Worm (Caenorhabditis elegans) whole organism, L3 larva: ENCODE results near the gene his-4.

Experiments
- aly-2 ChIP-seq: fragments of 150-350 bp; optimal IDR thresholded peaks from 2 replicates; lab custom pipeline; 2014; ENCODE audit warnings: missing biosample characterization, missing genetic modification characterization
- ama-1 ChIP-seq: fragments of 150-350 bp; optimal IDR thresholded peaks from 2 replicates; lab custom pipeline; 2018
- ceh-82 ChIP-seq: fragments of 150-350 bp; optimal IDR thresholded peaks from 2 replicates; lab custom pipeline; 2014; ENCODE audit warnings: missing biosample characterization, missing genetic modification characterization
- ceh-9 ChIP-seq: sonication (generic microtip); optimal IDR thresholded peaks from 2 replicates; lab custom pipeline; 2018; ENCODE audit warnings: missing biosample characterization, missing genetic modification characterization
- daf-12 ChIP-seq: fragments of 150-350 bp; optimal IDR thresholded peaks from 2 replicates; lab custom pipeline; 2014; ENCODE audit warnings: missing biosample characterization, missing genetic modification reagents, missing genetic modification characterization
- egl-27 ChIP-seq: sonication (generic microtip); optimal IDR thresholded peaks from 4 replicates; lab custom pipeline; 2017; ENCODE audit warnings: missing biosample characterization, missing genetic modification reagents, missing genetic modification characterization
- elt-2 ChIP-seq: sonication (generic microtip); optimal IDR thresholded peaks from 2 replicates; lab custom pipeline; 2016; ENCODE audit warnings: missing genetic modification reagents, mild to moderate bottlenecking, missing genetic modification characterization, missing compliant biosample characterization
- fkh-10 ChIP-seq: sonication (generic microtip); optimal IDR thresholded peaks from 2 replicates; lab custom pipeline; 2017; ENCODE audit warnings: missing biosample characterization, missing genetic modification reagents, missing genetic modification characterization
- fkh-2 ChIP-seq: fragments of 150-350 bp; optimal IDR thresholded peaks from 2 replicates; lab custom pipeline; 2014; ENCODE audit warnings: missing biosample characterization, missing genetic modification reagents, missing genetic modification characterization
- hmg-11 ChIP-seq: sonication (generic microtip); optimal IDR thresholded peaks from 2 replicates; lab custom pipeline; 2016; ENCODE audit warnings: missing genetic modification characterization, missing compliant biosample characterization
- jun-1 ChIP-seq: fragments of 150-350 bp; optimal IDR thresholded peaks from 2 replicates; lab custom pipeline; 2014; ENCODE audit warnings: missing biosample characterization, missing genetic modification reagents, missing genetic modification characterization
- lin-15B ChIP-seq: fragments of 150-350 bp; optimal IDR thresholded peaks from 2 replicates; lab custom pipeline; 2014; ENCODE audit warnings: missing biosample characterization, missing genetic modification characterization
- lin-39 ChIP-seq: fragments of 150-350 bp; optimal IDR thresholded peaks from 2 replicates; lab custom pipeline; 2018; ENCODE audit warnings: missing biosample characterization, missing genetic modification reagents, missing genetic modification characterization
- mdl-1 ChIP-seq: fragments of 150-350 bp; optimal IDR thresholded peaks from 2 replicates; lab custom pipeline; 2014; ENCODE audit warnings: missing biosample characterization, missing genetic modification characterization
- mml-1 ChIP-seq: fragments of 150-350 bp; sonication (generic microtip); optimal IDR thresholded peaks from 3 replicates; lab custom pipeline; 2014; ENCODE audit warnings: missing biosample characterization, missing genetic modification characterization
- nfya-1 ChIP-seq: sonication (generic microtip); optimal IDR thresholded peaks from 2 replicates; lab custom pipeline; 2017; ENCODE audit warnings: missing genetic modification characterization, mild to moderate bottlenecking, missing compliant biosample characterization, antibody characterized with exemption, moderate library complexity; ENCODE audit not compliant: insufficient read depth
- nhr-11 ChIP-seq: fragments of 150-350 bp; optimal IDR thresholded peaks from 2 replicates; lab custom pipeline; 2014; ENCODE audit warnings: missing biosample characterization, missing genetic modification characterization
- nhr-12 ChIP-seq: fragments of 150-350 bp; optimal IDR thresholded peaks from 2 replicates; lab custom pipeline; 2014; ENCODE audit warnings: missing biosample characterization, missing genetic modification characterization
- nhr-23 ChIP-seq: fragments of 150-350 bp; optimal IDR thresholded peaks from 2 replicates; lab custom pipeline; 2014; ENCODE audit warnings: missing biosample characterization, missing genetic modification reagents, missing genetic modification characterization
- nhr-237 ChIP-seq: fragments of 150-350 bp; optimal IDR thresholded peaks from 2 replicates; lab custom pipeline; 2014; ENCODE audit warnings: missing biosample characterization, missing genetic modification characterization
- nhr-28 ChIP-seq: fragments of 150-350 bp; optimal IDR thresholded peaks from 2 replicates; lab custom pipeline; 2014; ENCODE audit warnings: missing biosample characterization, missing genetic modification characterization
- nhr-43 ChIP-seq: sonication (generic microtip); optimal IDR thresholded peaks from 2 replicates; lab custom pipeline; 2016; ENCODE audit warnings: mild to moderate bottlenecking, missing genetic modification characterization, missing compliant biosample characterization; ENCODE audit not compliant: poor library complexity, severe bottlenecking
- nhr-67 ChIP-seq: fragments of 150-350 bp; optimal IDR thresholded peaks from 2 replicates; lab custom pipeline; 2014; ENCODE audit warnings: missing biosample characterization, missing genetic modification characterization
- nhr-76 ChIP-seq: fragments of 150-350 bp; sonication (generic microtip); optimal IDR thresholded peaks from 5 replicates; lab custom pipeline; 2014; ENCODE audit warnings: missing biosample characterization, missing genetic modification characterization
- pha-4 ChIP-seq: fragments of 150-350 bp; optimal IDR thresholded peaks from 2 replicates; lab custom pipeline; 2014; ENCODE audit warnings: missing biosample characterization, missing genetic modification reagents, missing genetic modification characterization
- sea-2 ChIP-seq: fragments of 150-350 bp; sonication (generic microtip); optimal IDR thresholded peaks from 4 replicates; lab custom pipeline; 2014; ENCODE audit warnings: missing biosample characterization, missing genetic modification reagents, missing genetic modification characterization
- skn-1 ChIP-seq: fragments of 150-350 bp; optimal IDR thresholded peaks from 2 replicates; lab custom pipeline; 2014; ENCODE audit warnings: missing biosample characterization, missing genetic modification characterization
- snpc-4 ChIP-seq: fragments of 150-350 bp; optimal IDR thresholded peaks from 2 replicates; lab custom pipeline; 2014; ENCODE audit warnings: missing biosample characterization, missing genetic modification characterization
- tbx-2 ChIP-seq: sonication (generic microtip); optimal IDR thresholded peaks from 2 replicates; lab custom pipeline; 2016; ENCODE audit warnings: mild to moderate bottlenecking, missing genetic modification characterization, missing compliant biosample characterization
- unc-39 ChIP-seq: sonication (generic microtip); optimal IDR thresholded peaks from 4 replicates; lab custom pipeline; 2017; ENCODE audit warnings: missing biosample characterization, missing genetic modification characterization
- unc-62 ChIP-seq: fragments of 150-350 bp; sonication (generic microtip); optimal IDR thresholded peaks from 4 replicates; lab custom pipeline; 2014; ENCODE audit warnings: missing biosample characterization, missing genetic modification reagents, missing genetic modification characterization
- zag-1 ChIP-seq: fragments of 150-350 bp; optimal IDR thresholded peaks from 2 replicates; lab custom pipeline; 2014; ENCODE audit warnings: missing biosample characterization, missing genetic modification characterization
- ztf-11 ChIP-seq: fragments of 150-350 bp; optimal IDR thresholded peaks from 2 replicates; lab custom pipeline; 2014; ENCODE audit warnings: missing biosample characterization, missing genetic modification characterization
- ztf-4 ChIP-seq: fragments of 150-350 bp; optimal IDR thresholded peaks from 2 replicates; lab custom pipeline; 2014; ENCODE audit warnings: missing biosample characterization, missing genetic modification characterization

Gene his-4

DNA sequence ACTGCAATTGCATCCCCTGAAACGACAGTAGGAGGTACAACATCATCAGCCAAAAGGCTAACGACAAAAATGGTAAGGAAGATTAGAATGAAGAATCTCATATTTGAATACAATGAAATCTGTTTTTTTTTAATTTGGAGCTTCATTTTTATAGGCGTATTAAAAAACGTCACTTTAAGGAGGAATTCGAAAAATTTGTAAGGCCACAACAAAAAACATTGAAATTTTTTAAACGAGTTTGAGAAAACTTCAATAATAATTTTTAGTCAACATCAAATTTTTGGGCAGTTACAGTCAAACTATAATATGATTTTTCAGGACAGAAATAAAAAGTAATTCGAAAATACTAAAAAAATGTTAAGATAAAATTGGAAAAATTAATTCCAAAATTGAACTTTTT, 22.5 kb upstream of the his-4 start, which contains the start of gene F14H3.14:
Gene F14H3.14 (minus strand): TSS at position 101 of the 400 bp plus-strand sequence.
- TF ChIP-seq nhr-11 (tag; lab: Kevin White, UChicago) = no peak
- TF ChIP-seq snpc-4 (tag; lab: Kevin White, UChicago) = no peak
- no peak for TF ChIP-seq ama-1 (lab: Kevin White, UChicago)
- no peak for TF ChIP-seq egl-27 (tag; lab: Kevin White, UChicago)
- no peak for TF ChIP-seq unc-62 (GFP tag; lab: Kevin White, UChicago)
- no peak for TF ChIP-seq nhr-28 (tag; lab: Kevin White, UChicago)
- no peak for TF ChIP-seq zag-1 (tag; lab: Kevin White, UChicago)
- TF ChIP-seq lin-15B (tag; lab: Kevin White, UChicago) = no peak
- no peak for TF ChIP-seq hmg-11 (tag; lab: Kevin White, UChicago)
- no peak for TF ChIP-seq elt-2 (tag; lab: Kevin White, UChicago)
- no peak for TF ChIP-seq nhr-237 (tag; lab: Kevin White, UChicago)
- no peak for TF ChIP-seq ceh-9

DNA sequence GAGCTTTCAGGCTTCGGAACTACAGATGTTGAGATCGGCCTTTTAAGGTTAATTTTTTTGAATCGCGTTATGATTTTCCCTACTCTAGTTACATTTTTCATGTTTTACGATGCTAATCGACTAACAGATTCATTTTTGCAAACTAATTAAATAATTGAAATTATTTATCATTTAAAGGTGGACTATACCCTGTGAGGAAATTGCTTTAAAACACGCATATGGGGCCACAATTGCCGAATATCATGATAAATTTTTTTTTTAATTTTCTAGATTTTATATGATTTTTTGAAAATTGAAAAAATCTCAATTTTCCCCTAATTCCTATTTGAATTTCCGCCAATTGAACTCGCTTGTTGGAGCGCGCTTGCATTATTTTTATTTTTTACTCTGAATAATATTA, 21.7 kb upstream of the his-4 start, which contains the start of gene fbxa-100:
Gene fbxa-100 (minus strand): TSS at position 101 of the 400 bp plus-strand sequence.
- TF ChIP-seq nhr-43 (tag; lab: Kevin White, UChicago) = no peak
- no peak for TF ChIP-seq ztf-11
- TF ChIP-seq elt-2 (tag; lab: Kevin White, UChicago) = no peak
- no peak for TF ChIP-seq nfya-1 (tag; lab: Kevin White, UChicago)
- no peak for TF ChIP-seq tbx-2 (tag; lab: Kevin White, UChicago)
- TF ChIP-seq ceh-82 (tag; lab: Kevin White, UChicago) = no peak
- no peak for TF ChIP-seq ztf-4 (tag; lab: Kevin White, UChicago)
- no peak for TF ChIP-seq sea-2 (GFP tag; lab: Kevin White, UChicago)
- no peak for TF ChIP-seq nhr-23 (tag; lab: Kevin White, UChicago)
- TF ChIP-seq nhr-67 (tag; lab: Kevin White, UChicago) = no peak
- TF ChIP-seq nhr-12 (tag; lab: Kevin White, UChicago) = no peak
- no peak for TF ChIP-seq nhr-76 (tag; lab: Kevin White, UChicago)
- no peak for TF ChIP-seq skn-1 (tag; lab: Kevin White, UChicago)

DNA sequence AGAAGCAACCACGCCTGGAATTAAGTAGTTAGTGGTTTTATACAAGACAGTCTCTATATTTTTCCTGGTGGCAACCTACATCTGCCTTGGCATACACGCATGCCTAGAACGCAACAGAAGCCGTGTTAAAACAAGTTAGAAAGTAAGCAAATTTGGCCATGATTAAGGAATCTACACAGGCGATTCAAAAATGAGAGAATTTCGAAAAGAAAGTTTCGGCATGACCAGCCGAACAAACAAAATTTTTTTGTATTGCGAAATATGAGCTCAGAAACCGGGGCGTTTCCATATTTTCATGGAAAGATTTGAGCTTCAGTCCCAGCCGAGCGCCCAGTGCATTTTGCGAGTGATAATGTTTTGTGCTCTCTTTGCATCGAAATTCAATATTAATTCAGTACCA, 19.8 kb upstream of the his-4 start, which contains the start of gene F14H3.15:
Gene F14H3.15 (minus strand): TSS at position 101 of the 400 bp plus-strand sequence.
- TF ChIP-seq tbx-2 (tag; lab: Kevin White, UChicago) (no peak), fkh-2 (tag; lab: Kevin White, UChicago) (no peak)

DNA sequence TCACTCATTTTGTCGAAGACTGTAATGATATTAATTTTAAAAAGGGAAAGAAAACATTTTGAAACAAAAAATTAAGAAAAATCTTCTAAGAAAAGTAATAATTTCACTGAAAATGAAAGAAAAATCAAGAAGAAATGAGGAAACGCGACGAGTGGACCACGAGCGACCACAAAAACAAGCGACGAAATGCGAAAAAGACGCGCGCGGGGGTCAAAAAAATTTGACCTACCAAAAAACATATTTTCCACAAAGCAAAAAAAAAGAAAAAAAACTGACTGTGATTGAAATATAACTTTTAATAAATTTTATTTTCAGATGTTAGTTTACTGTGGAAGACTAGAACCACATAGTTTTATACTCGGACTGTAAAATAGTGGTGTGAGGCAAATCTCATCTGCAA, 18.6 kb upstream of the his-4 start, which contains the start of gene F14H3.6:
Gene F14H3.6 (minus strand): TSS at position 22 of the 400 bp plus-strand sequence.
- TF ChIP-seq snpc-4 (tag; lab: Kevin White, UChicago) (no peak), unc-62 (GFP tag; lab: Kevin White, UChicago) (no peak), unc-39 (tag; lab: Kevin White, UChicago) (no peak), aly-2 (tag; lab: Kevin White, UChicago) (no peak), daf-12 (tag; lab: Kevin White, UChicago) (no peak), nhr-43 (tag; lab: Kevin White, UChicago) (no peak), nhr-76 (tag; lab: Kevin White, UChicago) (no peak), fkh-2 (tag; lab: Kevin White, UChicago) (no peak)

DNA sequence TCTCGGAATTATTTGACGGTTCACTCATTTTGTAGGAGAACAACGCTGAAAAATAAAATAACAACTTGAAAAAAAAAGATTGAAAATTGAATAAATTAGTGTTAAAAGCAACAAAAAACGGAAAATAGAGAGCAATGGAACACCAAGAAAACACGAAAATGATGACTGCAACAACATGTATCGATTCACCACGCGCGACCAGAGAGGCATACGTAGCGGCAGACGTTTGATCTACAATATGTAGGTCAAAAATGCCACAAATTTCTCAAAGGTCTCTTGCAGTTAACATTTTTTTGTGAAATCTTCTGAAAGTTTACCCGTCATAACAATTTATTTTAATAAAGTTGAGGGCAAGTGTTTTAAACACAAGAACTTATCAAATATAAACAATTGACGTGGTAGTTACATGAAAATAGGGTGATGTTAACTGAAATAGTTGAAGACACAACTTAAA, 16.7 kb upstream of the his-4 start, which contains the start of gene F14H3.5:
Gene F14H3.5 (minus strand): TSS at position 51 of the 454 bp plus-strand sequence.
- TF ChIP-seq nhr-76 (tag; lab: Kevin White, UChicago) = no peak
- TF ChIP-seq ama-1 (lab: Kevin White, UChicago) = no peak
- no peak for TF ChIP-seq nhr-12 (tag; lab: Kevin White, UChicago)
- TF ChIP-seq lin-39 (tag; lab: Kevin White, UChicago) = no peak
- TF ChIP-seq ztf-11 = no peak
- no peak for TF ChIP-seq ceh-9
- TF ChIP-seq jun-1 (tag; lab: Kevin White, UChicago) = no peak
- no peak for TF ChIP-seq fkh-10 (GFP tag; lab: Kevin White, UChicago)
- no peak for TF ChIP-seq zag-1 (tag; lab: Kevin White, UChicago)
- TF ChIP-seq pha-4 = no peak
- TF ChIP-seq mml-1 (tag; lab: Kevin White, UChicago) = no peak
- TF ChIP-seq mdl-1 (tag; lab: Kevin White, UChicago) = no peak
- no peak for TF ChIP-seq snpc-4 (tag; lab: Kevin White, UChicago)
- no peak for TF ChIP-seq nhr-11 (tag; lab: Kevin White, UChicago)
